Fruit fly (Drosophila melanogaster): ENCODE results near the gene CG14007.
A peak's percentile ranks its signal among the peaks of the same experiment; 100 is the strongest.

CG14007 gene

dm6 chr2L:5730432-5730831 is 14.0 kb upstream of the CG14007 start (continued):
- no peak for TF ChIP-seq sob (GFP tag; IDR thresholded peaks at IDR 0.05)
- no peak for TF ChIP-seq gcm2 (GFP tag; optimal IDR thresholded peaks at IDR 0.05)
- no peak for TF ChIP-seq CG10366 (GFP tag; IDR thresholded peaks at IDR 0.05)
- peak; percentile 23 for TF ChIP-seq CG8388 (GFP tag; optimal IDR thresholded peaks at IDR 0.05)
- no peak for TF ChIP-seq CG31388 (GFP tag; optimal IDR thresholded peaks at IDR 0.05)
- TF ChIP-seq ab (GFP tag; optimal IDR thresholded peaks at IDR 0.05): no peak
- no peak for TF ChIP-seq zfh2 (GFP tag; optimal IDR thresholded peaks at IDR 0.05)

DNA sequence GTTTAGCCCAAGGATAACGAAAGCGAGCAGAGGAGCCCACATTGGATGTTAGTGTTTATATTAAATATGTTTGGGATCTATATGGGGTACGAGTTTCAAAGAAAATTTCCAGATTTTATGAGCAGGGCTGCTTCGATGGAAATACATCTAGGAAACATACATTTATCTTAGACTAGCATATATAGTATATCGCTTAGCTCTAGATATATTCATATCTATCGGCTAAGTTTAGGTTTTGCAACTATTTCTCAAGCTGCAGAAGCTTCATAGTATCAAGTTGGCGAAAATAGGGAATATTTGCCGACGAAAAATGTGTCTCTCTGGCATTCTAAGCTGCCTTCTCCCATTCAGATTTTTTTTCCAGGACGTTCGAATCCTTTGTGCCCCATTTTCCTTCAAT is 12.2 kb upstream of the CG14007 start, which contains the start of gene CG14006:
Gene CG14006, minus strand, starts transcription at position 101 of the 400 bp plus-strand sequence.
- TF ChIP-seq CG14441 (GFP tag; IDR thresholded peaks at IDR 0.05) (no peak), CG30403 (GFP tag; optimal IDR thresholded peaks at IDR 0.05) (no peak)

DNA sequence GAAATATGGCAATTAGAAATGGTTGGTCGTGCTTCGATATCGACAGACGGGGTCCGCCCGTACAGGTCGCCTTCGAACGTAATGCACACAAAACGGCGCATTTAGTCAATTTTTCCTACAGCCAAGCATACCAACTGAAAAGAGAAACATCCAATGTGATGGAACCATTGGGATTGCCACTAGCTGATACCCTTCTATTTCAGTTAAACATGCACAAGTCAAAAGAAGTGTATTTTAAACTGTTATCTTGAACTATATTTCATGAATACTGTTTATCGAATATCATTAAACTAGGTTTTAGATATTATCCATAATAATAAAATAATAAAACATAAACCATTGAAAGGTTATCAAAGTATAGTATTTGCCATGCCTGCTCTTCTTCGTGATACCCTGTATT is 9.6 kb upstream of the CG14007 start:
- TF ChIP-seq D19B (GFP tag; optimal IDR thresholded peaks at IDR 0.05) (peak; percentile 24), trem (tag; optimal IDR thresholded peaks at IDR 0.05) (no peak), Lhr (GFP tag; optimal IDR thresholded peaks at IDR 0.05) (no peak), dati (GFP tag; IDR thresholded peaks at IDR 0.05) (no peak), gsb (GFP tag; IDR thresholded peaks at IDR 0.05) (no peak), CG7357 (GFP tag; IDR thresholded peaks at IDR 0.05) (no peak), CG14014 (GFP tag; IDR thresholded peaks at IDR 0.05) (no peak), HmgZ (tag; optimal IDR thresholded peaks at IDR 0.05) (no peak), ems (GFP tag; optimal IDR thresholded peaks at IDR 0.05) (no peak), D19A (tag; optimal IDR thresholded peaks at IDR 0.05) (peak; percentile 58), CG14441 (GFP tag; IDR thresholded peaks at IDR 0.05) (no peak), Scr (GFP tag; IDR thresholded peaks at IDR 0.05; ENCODE audit: partially characterized antibody) (no peak), Poxn (GFP tag; IDR thresholded peaks at IDR 0.05) (no peak), sna (GFP tag; IDR thresholded peaks at IDR 0.05; ENCODE audit: partially characterized antibody) (no peak), chif (GFP tag; optimal IDR thresholded peaks at IDR 0.05) (no peak), dimm (GFP tag; IDR thresholded peaks at IDR 0.05) (no peak), CG8388 (GFP tag; optimal IDR thresholded peaks at IDR 0.05) (no peak), grau (tag; optimal IDR thresholded peaks at IDR 0.05) (peak; percentile 84), schlank (tag; optimal IDR thresholded peaks at IDR 0.05) (no peak), CG3838 (GFP tag; optimal IDR thresholded peaks at IDR 0.05) (no peak), Bdp1 (GFP tag; optimal IDR thresholded peaks at IDR 0.05) (no peak), NC2β (GFP tag; optimal IDR thresholded peaks at IDR 0.05) (no peak)

DNA sequence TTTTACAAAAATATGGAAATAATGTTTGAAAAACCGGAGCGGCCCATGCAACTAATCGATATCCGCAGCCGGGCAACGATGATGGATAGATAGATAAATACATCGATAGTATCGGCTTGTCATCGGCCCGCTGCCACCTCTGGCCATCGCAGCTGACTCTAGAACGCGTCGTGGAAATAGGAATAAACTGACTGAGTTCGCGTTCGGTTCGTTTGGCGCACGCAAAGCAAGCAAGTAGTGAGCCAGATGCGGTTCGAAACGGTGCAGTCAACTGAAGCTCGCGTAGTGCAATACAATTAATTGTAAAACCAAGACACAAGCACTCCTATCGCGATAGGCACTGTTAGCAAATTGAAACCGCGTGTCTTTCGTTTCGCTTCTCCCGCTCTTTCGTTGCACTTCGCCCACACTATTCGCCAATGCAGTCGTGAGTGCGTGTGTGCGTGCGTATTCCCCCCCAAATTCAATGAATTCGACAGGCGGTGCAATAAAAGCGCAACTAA is 8.1 kb upstream of the CG14007 start, which contains the start of gene CG11030:
Gene CG11030, plus strand, starts transcription at position 136 of the 503 bp plus-strand sequence.
- TF ChIP-seq CG3847 (GFP tag; IDR thresholded peaks at IDR 0.05): peak; percentile 28; the same call in 1 of the 2 replicates
- TF ChIP-seq Asciz (GFP tag; optimal IDR thresholded peaks at IDR 0.05): no peak
- TF ChIP-seq CG10543 (GFP tag; optimal IDR thresholded peaks at IDR 0.05): no peak
- peak; percentile 62 for TF ChIP-seq Max (GFP tag; optimal IDR thresholded peaks at IDR 0.05)
- no peak for TF ChIP-seq tgo (GFP tag; IDR thresholded peaks at IDR 0.05)
- no peak for TF ChIP-seq BtbVII (GFP tag; optimal IDR thresholded peaks at IDR 0.05)
- no peak for TF ChIP-seq CG18476 (GFP tag; optimal IDR thresholded peaks at IDR 0.05)
- TF ChIP-seq CG13287 (GFP tag; IDR thresholded peaks at IDR 0.05; ENCODE audit: partially characterized antibody): peak; percentile 99
- no peak for TF ChIP-seq CG12236 (GFP tag; optimal IDR thresholded peaks at IDR 0.05)
- TF ChIP-seq sens-2 (GFP tag; IDR thresholded peaks at IDR 0.05): no peak
- TF ChIP-seq CkIIα-i1 (GFP tag; IDR thresholded peaks at IDR 0.05): no peak
- TF ChIP-seq toy (GFP tag; IDR thresholded peaks at IDR 0.05): no peak
- TF ChIP-seq Dfd (GFP tag; optimal IDR thresholded peaks at IDR 0.05): no peak
- peak; percentile 31 for TF ChIP-seq CG33213 (GFP tag; optimal IDR thresholded peaks at IDR 0.05)
- no peak for TF ChIP-seq GATAe (GFP tag; conservative IDR thresholded peaks at IDR 0.05)
- TF ChIP-seq CG6272 (GFP tag; IDR thresholded peaks at IDR 0.05): peak; percentile 73
- TF ChIP-seq jigr1 (GFP tag; IDR thresholded peaks at IDR 0.05): no peak
- TF ChIP-seq CG12769 (tag; optimal IDR thresholded peaks at IDR 0.05): no peak
- no peak for TF ChIP-seq CG9727 (GFP tag; optimal IDR thresholded peaks at IDR 0.05)
- TF ChIP-seq ab (GFP tag; optimal IDR thresholded peaks at IDR 0.05): no peak
- no peak for TF ChIP-seq CG10366 (GFP tag; IDR thresholded peaks at IDR 0.05)
- no peak for TF ChIP-seq gsb-n (tag; optimal IDR thresholded peaks at IDR 0.05)
